Fruit fly (Drosophila melanogaster) whole organism, embryonic: ENCODE results near the gene Fatp1.

ENCODE experiments used
- CG10321 ChIP-seq: fragments of 200-800 bp; sonication (Bioruptor generic); IDR thresholded peaks from 2 replicates; pipeline ENCODE4 v1.3.6; 2022; ENCODE audit warnings: missing biosample characterization, missing genetic modification characterization
- CG13287 ChIP-seq: fragments of 200-800 bp; sonication (Bioruptor generic); IDR thresholded peaks from 2 replicates; pipeline ENCODE4 v1.3.6; 2022; ENCODE audit warnings: missing biosample characterization, missing genetic modification characterization; ENCODE audit not compliant: partially characterized antibody
- CG13424 ChIP-seq: fragments of 200-800 bp; sonication (Bioruptor generic); optimal IDR thresholded peaks from 2 replicates; lab custom pipeline; 2019; ENCODE audit warnings: missing biosample characterization, mild to moderate bottlenecking, missing genetic modification characterization, moderate library complexity
- CG15514 ChIP-seq: fragments of 200-800 bp; sonication (Bioruptor generic); optimal IDR thresholded peaks from 3 replicates; lab custom pipeline; 2017; ENCODE audit warnings: missing biosample characterization, missing genetic modification characterization, mild to moderate bottlenecking, moderate library complexity, missing genetic modification reagents
- CG1602 ChIP-seq: fragments of 200-800 bp; sonication (Bioruptor generic); optimal IDR thresholded peaks from 3 replicates; lab custom pipeline; 2016; ENCODE audit warnings: missing biosample characterization, missing genetic modification characterization
- CG1603 ChIP-seq: fragments of 200-800 bp; sonication (Bioruptor generic); optimal IDR thresholded peaks from 2 replicates; lab custom pipeline; 2019; ENCODE audit warnings: missing biosample characterization, mild to moderate bottlenecking, missing genetic modification characterization, moderate library complexity
- CG17328 ChIP-seq: fragments of 200-800 bp; sonication (Bioruptor generic); IDR thresholded peaks from 2 replicates; pipeline ENCODE4 v1.3.6; 2022; ENCODE audit warnings: missing biosample characterization, missing genetic modification characterization
- CG17359 ChIP-seq: fragments of 200-800 bp; sonication (Bioruptor generic); optimal IDR thresholded peaks from 3 replicates; lab custom pipeline; 2018; ENCODE audit warnings: missing biosample characterization, mild to moderate bottlenecking, missing genetic modification characterization, moderate library complexity
- CG2202 ChIP-seq: fragments of 200-800 bp; sonication (Bioruptor generic); optimal IDR thresholded peaks from 2 replicates; lab custom pipeline; 2018; ENCODE audit warnings: missing biosample characterization, mild to moderate bottlenecking, missing genetic modification characterization
- CG2875 ChIP-seq: fragments of 200-800 bp; sonication (Bioruptor generic); optimal IDR thresholded peaks from 2 replicates; lab custom pipeline; 2017; ENCODE audit warnings: missing biosample characterization, mild to moderate bottlenecking, missing genetic modification characterization, missing genetic modification reagents
- CG33557 ChIP-seq: fragments of 200-800 bp; sonication (Bioruptor generic); optimal IDR thresholded peaks from 2 replicates; lab custom pipeline; 2019; ENCODE audit warnings: missing biosample characterization, mild to moderate bottlenecking, missing genetic modification characterization, moderate library complexity
- CG3838 ChIP-seq: fragments of 200-800 bp; sonication (Bioruptor generic); optimal IDR thresholded peaks from 3 replicates; lab custom pipeline; 2016; ENCODE audit warnings: missing biosample characterization, missing genetic modification characterization
- CG6813 ChIP-seq: fragments of 200-800 bp; sonication (Bioruptor generic); optimal IDR thresholded peaks from 2 replicates; lab custom pipeline; 2017; ENCODE audit warnings: missing biosample characterization, missing genetic modification characterization, mild to moderate bottlenecking, moderate library complexity, missing genetic modification reagents
- CG7987 ChIP-seq: fragments of 200-800 bp; sonication (Bioruptor generic); optimal IDR thresholded peaks from 2 replicates; lab custom pipeline; 2018; ENCODE audit warnings: missing biosample characterization, mild to moderate bottlenecking, missing genetic modification characterization, moderate library complexity
- CG8924 ChIP-seq: fragments of 200-800 bp; optimal IDR thresholded peaks from 3 replicates; lab custom pipeline; 2019; ENCODE audit warnings: missing biosample characterization, mild to moderate bottlenecking, missing genetic modification characterization, moderate library complexity
- Dip3 ChIP-seq: fragments of 200-800 bp; sonication (Bioruptor generic); optimal IDR thresholded peaks from 3 replicates; lab custom pipeline; 2016; ENCODE audit warnings: missing biosample characterization, missing genetic modification characterization
- E2f1 ChIP-seq: fragments of 200-800 bp; sonication (Bioruptor generic); IDR thresholded peaks from 2 replicates; pipeline ENCODE4 v1.3.6; 2022; ENCODE audit warnings: missing biosample characterization, missing genetic modification characterization
- E2f2 ChIP-seq: fragments of 200-800 bp; sonication (Bioruptor generic); IDR thresholded peaks from 2 replicates; pipeline ENCODE4 v1.3.6; 2022; ENCODE audit warnings: missing biosample characterization, missing genetic modification characterization
- Fer2 ChIP-seq: fragments of 200-800 bp; sonication (Bioruptor generic); optimal IDR thresholded peaks from 2 replicates; lab custom pipeline; 2018; ENCODE audit warnings: missing biosample characterization, mild to moderate bottlenecking, missing genetic modification characterization, moderate library complexity
- HLH3B ChIP-seq: fragments of 200-800 bp; sonication (Bioruptor generic); IDR thresholded peaks from 2 replicates; pipeline ENCODE4 v1.3.6; 2022; ENCODE audit warnings: missing biosample characterization, missing genetic modification characterization
- Hey ChIP-seq: fragments of 200-800 bp; sonication (Bioruptor generic); optimal IDR thresholded peaks from 3 replicates; lab custom pipeline; 2018; ENCODE audit warnings: missing biosample characterization, mild to moderate bottlenecking, missing genetic modification characterization
- Hr39 ChIP-seq: fragments of >200 bp; optimal IDR thresholded peaks from 2 replicates; lab custom pipeline; 2017
- Hr78 ChIP-seq, 2 experiments: fragments of 200-800 bp in 1 of 2; fragments of >200 bp in 1 of 2; sonication (Bioruptor generic) in 1 of 2; optimal IDR thresholded peaks; 2 replicates each; lab custom pipeline; 2017 to 2019; ENCODE audit warnings: missing biosample characterization in 2 of 2, missing genetic modification characterization in 2 of 2, mild to moderate bottlenecking in 1 of 2, moderate library complexity in 1 of 2
- Lim3 ChIP-seq: fragments of 200-800 bp; sonication (Bioruptor generic); IDR thresholded peaks from 2 replicates; pipeline ENCODE4 v1.3.6; 2022; ENCODE audit warnings: missing biosample characterization, missing genetic modification characterization
- MBD-R2 ChIP-seq: fragments of 200-800 bp; sonication (Bioruptor generic); IDR thresholded peaks from 2 replicates; pipeline ENCODE4 v1.3.6; 2022; ENCODE audit warnings: missing biosample characterization, missing genetic modification characterization
- Optix ChIP-seq: fragments of 200-800 bp; sonication (Bioruptor generic); IDR thresholded peaks from 3 replicates; pipeline ENCODE4 v1.3.6; 2022; ENCODE audit warnings: missing biosample characterization, missing genetic modification characterization
- Rfx ChIP-seq: fragments of 200-800 bp; sonication (Bioruptor generic); IDR thresholded peaks from 2 replicates; pipeline ENCODE4 v1.3.6; 2022; ENCODE audit warnings: missing biosample characterization, missing genetic modification characterization
- Sox102F ChIP-seq: fragments of 200-800 bp; sonication (Bioruptor generic); optimal IDR thresholded peaks from 2 replicates; lab custom pipeline; 2018; ENCODE audit warnings: missing biosample characterization, mild to moderate bottlenecking, missing genetic modification characterization, moderate library complexity
- chif ChIP-seq, 2 experiments: fragments of 200-800 bp; sonication (Bioruptor generic); optimal IDR thresholded peaks; 3 replicates each; lab custom pipeline; 2016; ENCODE audit warnings: missing biosample characterization in 2 of 2, missing genetic modification characterization in 2 of 2
- disco-r ChIP-seq: fragments of 200-800 bp; sonication (Bioruptor generic); optimal IDR thresholded peaks from 2 replicates; lab custom pipeline; 2016; ENCODE audit warnings: missing biosample characterization, missing genetic modification characterization
- dysf ChIP-seq: fragments of 200-800 bp; sonication (Bioruptor generic); IDR thresholded peaks from 3 replicates; pipeline ENCODE4 v1.3.6; 2022; ENCODE audit warnings: missing biosample characterization, missing genetic modification characterization
- en ChIP-seq: fragments of 200-800 bp; sonication (Bioruptor generic); optimal IDR thresholded peaks from 2 replicates; lab custom pipeline; 2016; ENCODE audit warnings: missing biosample characterization, missing genetic modification characterization
- eve ChIP-seq, 2 experiments: fragments of >200 bp; optimal IDR thresholded peaks; 2 replicates each; lab custom pipeline; 2017; ENCODE audit warnings: missing biosample characterization in 2 of 2, missing genetic modification characterization in 2 of 2
- fd64A ChIP-seq: fragments of 200-800 bp; sonication (Bioruptor generic); optimal IDR thresholded peaks from 3 replicates; lab custom pipeline; 2018; ENCODE audit warnings: missing biosample characterization, mild to moderate bottlenecking, missing genetic modification characterization
- fu2 ChIP-seq: fragments of 200-800 bp; sonication (Bioruptor generic); optimal IDR thresholded peaks from 2 replicates; lab custom pipeline; 2016; ENCODE audit warnings: missing biosample characterization, missing genetic modification characterization
- gt ChIP-seq: fragments of 200-800 bp; sonication (Bioruptor generic); IDR thresholded peaks from 2 replicates; pipeline ENCODE4 v1.3.6; 2022; ENCODE audit warnings: missing biosample characterization, missing genetic modification characterization
- her ChIP-seq: fragments of 200-800 bp; sonication (Bioruptor generic); optimal IDR thresholded peaks from 2 replicates; lab custom pipeline; 2016; ENCODE audit warnings: missing biosample characterization, missing genetic modification characterization
- knrl ChIP-seq: fragments of 200-800 bp; sonication (Bioruptor generic); IDR thresholded peaks from 3 replicates; pipeline ENCODE4 v1.3.6; 2022; ENCODE audit warnings: missing biosample characterization, missing genetic modification characterization; ENCODE audit not compliant: partially characterized antibody
- lbe ChIP-seq: fragments of 200-800 bp; sonication (Bioruptor generic); optimal IDR thresholded peaks from 2 replicates; lab custom pipeline; 2016; ENCODE audit warnings: missing biosample characterization, mild to moderate bottlenecking, missing genetic modification characterization
- lov ChIP-seq, 2 experiments: fragments of 200-800 bp in 1 of 2; fragments of >200 bp in 1 of 2; sonication (Bioruptor generic) in 1 of 2; IDR thresholded peaks in 1 of 2; optimal IDR thresholded peaks in 1 of 2; 2 replicates in 1 of 2; 3 replicates in 1 of 2; pipeline versions ENCODE4 v1.3.6 to Lab custom; 2017 to 2022; ENCODE audit warnings: missing biosample characterization in 1 of 2, missing genetic modification characterization in 1 of 2
- p53 ChIP-seq: fragments of 200-800 bp; sonication (Bioruptor generic); optimal IDR thresholded peaks from 2 replicates; lab custom pipeline; 2016; ENCODE audit warnings: missing biosample characterization, missing genetic modification characterization
- peb ChIP-seq: fragments of 200-800 bp; sonication (Bioruptor generic); IDR thresholded peaks from 2 replicates; pipeline ENCODE4 v1.3.6; 2022; ENCODE audit warnings: missing biosample characterization, missing genetic modification characterization
- rib ChIP-seq: fragments of 200-800 bp; sonication (Bioruptor generic); IDR thresholded peaks from 2 replicates; pipeline ENCODE4 v1.3.6; 2022; ENCODE audit warnings: missing biosample characterization, missing genetic modification characterization
- so ChIP-seq: fragments of 200-800 bp; sonication (Bioruptor generic); IDR thresholded peaks from 3 replicates; pipeline ENCODE4 v1.3.6; 2022; ENCODE audit warnings: missing biosample characterization, missing genetic modification characterization
- sug ChIP-seq: fragments of 200-800 bp; optimal IDR thresholded peaks from 2 replicates; lab custom pipeline; 2019; ENCODE audit warnings: missing biosample characterization, mild to moderate bottlenecking, missing genetic modification characterization, moderate library complexity
- vvl ChIP-seq: fragments of 200-800 bp; sonication (Bioruptor generic); IDR thresholded peaks from 2 replicates; pipeline ENCODE4 v1.3.6; 2022; ENCODE audit warnings: missing biosample characterization, missing genetic modification characterization
- yki ChIP-seq: fragments of >200 bp; optimal IDR thresholded peaks from 3 replicates; lab custom pipeline; 2018
- zen ChIP-seq: fragments of 200-800 bp; sonication (Bioruptor generic); optimal IDR thresholded peaks from 3 replicates; lab custom pipeline; 2018; ENCODE audit warnings: missing biosample characterization, mild to moderate bottlenecking, missing genetic modification characterization, moderate library complexity

Gene Fatp1

dm6 chr2L:10497106-10497800, 19.8 kb downstream of the Fatp1 start (continued):
- TF ChIP-seq eve (GFP tag; optimal IDR thresholded peaks at IDR 0.05; lab: Kevin White, UChicago) (no peak), CG33557 (GFP tag; lab: Kevin White, UChicago) (peak; percentile 14), Hr78 (GFP tag; optimal IDR thresholded peaks at IDR 0.05; lab: Kevin White, UChicago) (peak in 1 of 2 experiments; percentile 18), CG1603 (tag; lab: Kevin White, UChicago) (peak; percentile 63), yki (lab: Kevin White, UChicago) (no peak), CG2202 (tag; lab: Kevin White, UChicago) (peak; percentile 22), CG17359 (tag; lab: Kevin White, UChicago) (peak; percentile 20), CG6813 (peak; percentile 52)

- TF ChIP-seq CG8924 (tag; lab: Kevin White, UChicago) = no peak
- TF ChIP-seq CG6813 = no peak
- no peak for TF ChIP-seq Lim3
- TF ChIP-seq Sox102F (GFP tag; lab: Kevin White, UChicago) = no peak
- no peak for TF ChIP-seq CG13287 (GFP tag; lab: Robert Waterston, UW)
- no peak for TF ChIP-seq HLH3B (GFP tag; lab: Robert Waterston, UW)
- TF ChIP-seq lbe (GFP tag; lab: Kevin White, UChicago) = no peak
- no peak for TF ChIP-seq en (GFP tag; lab: Kevin White, UChicago)
- TF ChIP-seq chif (GFP tag; optimal IDR thresholded peaks at IDR 0.05; lab: Kevin White, UChicago) = no peak
- no peak for TF ChIP-seq Dip3 (GFP tag; lab: Kevin White, UChicago)
- 0 out of 2 replicates have a peak, but pooled peaks have one; percentile 25 for TF ChIP-seq rib
- 0 out of 2 replicates have a peak, but pooled peaks have one; percentile 11 for TF ChIP-seq peb (GFP tag; lab: Robert Waterston, UW)
- TF ChIP-seq sug (tag; lab: Kevin White, UChicago) = peak; percentile 30
- peak; percentile 32; the same call in 1 of the 2 replicates for TF ChIP-seq vvl (GFP tag; lab: Robert Waterston, UW)
- no peak for TF ChIP-seq her (GFP tag; lab: Kevin White, UChicago)
- TF ChIP-seq E2f1 (GFP tag; lab: Robert Waterston, UW) = no peak
- TF ChIP-seq CG3838 = no peak
- TF ChIP-seq zen (tag; lab: Kevin White, UChicago) = no peak
- TF ChIP-seq knrl (GFP tag; lab: Robert Waterston, UW) = no peak
- TF ChIP-seq gt (GFP tag; lab: Robert Waterston, UW) = no peak
- TF ChIP-seq CG2875 (GFP tag; lab: Kevin White, UChicago) = no peak
- TF ChIP-seq MBD-R2 = 0 out of 2 replicates have a peak, but pooled peaks have one; percentile 14
- TF ChIP-seq E2f2 = no peak
- no peak for TF ChIP-seq fd64A
- no peak for TF ChIP-seq CG13424 (tag; lab: Kevin White, UChicago)
- TF ChIP-seq fu2 (GFP tag; lab: Kevin White, UChicago) = no peak
- TF ChIP-seq CG17328 = no peak
- no peak for TF ChIP-seq CG7987 (GFP tag; lab: Kevin White, UChicago)
- TF ChIP-seq p53 (GFP tag; lab: Kevin White, UChicago) = no peak
- no peak for TF ChIP-seq Fer2
- no peak for TF ChIP-seq Hr39 (lab: Kevin White, UChicago)
- no peak for TF ChIP-seq CG10321 (GFP tag; lab: Robert Waterston, UW)
- TF ChIP-seq CG1602 = no peak
- 0 out of 3 replicates have a peak, but pooled peaks have one; percentile 9 for TF ChIP-seq Optix (GFP tag; lab: Robert Waterston, UW)
- no peak for TF ChIP-seq CG15514 (GFP tag; lab: Kevin White, UChicago)
- peak; percentile 18; the same call in 1 of the 2 replicates for TF ChIP-seq Rfx
- TF ChIP-seq lov (optimal IDR thresholded peaks at IDR 0.05; lab: Kevin White, UChicago) = no peak
- TF ChIP-seq lov (GFP tag; IDR thresholded peaks at IDR 0.05; lab: Robert Waterston, UW) = no peak
- TF ChIP-seq so (GFP tag; lab: Robert Waterston, UW) = 0 out of 3 replicates have a peak, but pooled peaks have one; percentile 7
- TF ChIP-seq disco-r (GFP tag; lab: Kevin White, UChicago) = no peak
- no peak for TF ChIP-seq dysf
- peak; percentile 98 for TF ChIP-seq Hey (tag; lab: Kevin White, UChicago)
Observed at dm6 chr2L:10496338-10496737, 20.7 kb downstream of the Fatp1 start.
